Worm (Caenorhabditis elegans): ENCODE results near the gene pqn-82.

ce11 chrIII:1799407-1799806 lies 49.4 kb upstream of the pqn-82 start:
- no peak for TF ChIP-seq ztf-23 (GFP tag; IDR thresholded peaks at IDR 0.05)
- TF ChIP-seq ztf-29 (GFP tag; IDR thresholded peaks at IDR 0.05), result no peak
- no peak for TF ChIP-seq ref-1 (GFP tag; conservative IDR thresholded peaks at IDR 0.05)
- TF ChIP-seq klf-2 (GFP tag; conservative IDR thresholded peaks at IDR 0.05), result no peak
- TF ChIP-seq med-1 (GFP tag; optimal IDR thresholded peaks at IDR 0.05; ENCODE audit: insufficient read depth), result no peak
- no peak for TF ChIP-seq tab-1 (GFP tag; IDR thresholded peaks at IDR 0.05)
- TF ChIP-seq flt-1 (GFP tag; IDR thresholded peaks at IDR 0.05), result no peak
- TF ChIP-seq cog-1 (tag; optimal IDR thresholded peaks at IDR 0.05), result no peak
- no peak for TF ChIP-seq T22C8.4 (GFP tag; IDR thresholded peaks at IDR 0.05)
